Worm (Caenorhabditis elegans) whole organism, L1 larva: Measurements from ENCODE around the gene fbxc-25.

Experiments used
- fkh-4 ChIP-seq: sonication (generic microtip); optimal IDR thresholded peaks from 2 replicates; lab custom pipeline; 2016; ENCODE audit warnings: missing compliant biosample characterization, missing genetic modification characterization, borderline replicate concordance
- pax-3 ChIP-seq: fragments of 200-800 bp; sonication (Bioruptor generic); optimal IDR thresholded peaks from 2 replicates; lab custom pipeline; 2018; ENCODE audit warnings: mild to moderate bottlenecking, missing genetic modification characterization, moderate library complexity, missing compliant biosample characterization
- pqm-1 ChIP-seq: sonication (generic microtip); optimal IDR thresholded peaks from 3 replicates; lab custom pipeline; 2017; ENCODE audit warnings: missing biosample characterization, missing genetic modification characterization
- unc-130 ChIP-seq: fragments of 150-350 bp; optimal IDR thresholded peaks from 2 replicates; lab custom pipeline; 2017; ENCODE audit warnings: missing biosample characterization, missing genetic modification characterization, inconsistent platforms
- ztf-11 ChIP-seq, 2 experiments: sonication (generic microtip); optimal IDR thresholded peaks; 2 replicates each; lab custom pipeline; 2016 to 2017; ENCODE audit warnings: missing genetic modification characterization in 2 of 2, missing biosample characterization in 1 of 2, missing compliant biosample characterization in 1 of 2

DNA sequence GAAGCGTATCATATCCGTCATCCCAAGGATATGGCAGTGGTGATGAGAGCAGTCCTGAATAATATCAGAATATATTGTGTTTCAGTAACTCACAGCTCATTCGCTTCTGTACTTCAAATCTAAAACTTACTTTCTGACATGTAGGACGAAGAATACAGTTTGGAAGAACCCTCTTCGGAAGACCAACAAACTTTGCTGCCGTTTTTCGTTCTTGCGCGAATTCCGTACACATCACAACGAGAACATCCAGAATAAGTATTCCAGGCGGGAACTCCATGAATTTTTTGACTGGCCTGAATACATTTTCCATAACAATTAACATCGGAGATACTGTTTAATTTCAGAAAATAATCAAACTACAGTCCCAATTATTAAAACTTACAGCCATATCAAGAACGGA is 18.6 kb downstream of the fbxc-25 start, which contains the start of gene K09F6.15:
- TF ChIP-seq pax-3 (no peak), ztf-11 (tag; optimal IDR thresholded peaks at IDR 0.05; lab: Kevin White, UChicago) (no peak), fkh-4 (tag; lab: Kevin White, UChicago) (no peak), pqm-1 (tag; lab: Kevin White, UChicago) (no peak), unc-130 (tag; lab: Kevin White, UChicago) (no peak)
